Fruit fly (Drosophila melanogaster) whole organism, embryonic: Measurements from ENCODE around the gene Awh.

Experiments
- CG10431 ChIP-seq: fragments of 200-800 bp; sonication (Bioruptor generic); optimal IDR thresholded peaks from 3 replicates; lab custom pipeline; 2018; ENCODE audit warnings: missing biosample characterization, mild to moderate bottlenecking, missing genetic modification characterization
- CG12155 ChIP-seq: fragments of 200-800 bp; sonication (Bioruptor generic); optimal IDR thresholded peaks from 3 replicates; lab custom pipeline; 2016; ENCODE audit warnings: missing biosample characterization, missing genetic modification characterization
- CG13123 ChIP-seq: fragments of 200-800 bp; sonication (Bioruptor generic); optimal IDR thresholded peaks from 2 replicates; lab custom pipeline; 2016; ENCODE audit warnings: missing biosample characterization, missing genetic modification characterization
- CG13287 ChIP-seq: fragments of 200-800 bp; sonication (Bioruptor generic); IDR thresholded peaks from 2 replicates; pipeline ENCODE4 v1.3.6; 2022; ENCODE audit warnings: missing biosample characterization, missing genetic modification characterization; ENCODE audit not compliant: partially characterized antibody
- CG13775 ChIP-seq: fragments of 200-800 bp; sonication (Bioruptor generic); optimal IDR thresholded peaks from 3 replicates; lab custom pipeline; 2017; ENCODE audit warnings: missing biosample characterization, mild to moderate bottlenecking, missing genetic modification characterization
- CG14860 ChIP-seq: fragments of 200-800 bp; sonication (Bioruptor generic); IDR thresholded peaks from 3 replicates; pipeline ENCODE4 v1.3.6; 2022; ENCODE audit warnings: missing biosample characterization, missing genetic modification characterization; ENCODE audit not compliant: partially characterized antibody
- CG15073 ChIP-seq: fragments of 200-800 bp; sonication (Bioruptor generic); optimal IDR thresholded peaks from 2 replicates; lab custom pipeline; 2016; ENCODE audit warnings: missing biosample characterization, missing genetic modification characterization
- CG18011 ChIP-seq: fragments of 200-800 bp; sonication (Bioruptor generic); optimal IDR thresholded peaks from 2 replicates; lab custom pipeline; 2017; ENCODE audit warnings: missing biosample characterization, missing genetic modification characterization, mild to moderate bottlenecking, moderate library complexity, missing genotype
- CG30403 ChIP-seq: fragments of 200-800 bp; sonication (Bioruptor generic); optimal IDR thresholded peaks from 3 replicates; lab custom pipeline; 2016; ENCODE audit warnings: missing biosample characterization, missing genetic modification characterization
- CG3163 ChIP-seq: fragments of 200-800 bp; sonication (Bioruptor generic); optimal IDR thresholded peaks from 3 replicates; lab custom pipeline; 2016; ENCODE audit warnings: missing biosample characterization, missing genetic modification characterization
- CG32767 ChIP-seq: fragments of 200-800 bp; sonication (Bioruptor generic); IDR thresholded peaks from 2 replicates; pipeline ENCODE4 v1.3.6; 2022; ENCODE audit warnings: missing biosample characterization, missing genetic modification characterization
- CG33557 ChIP-seq: fragments of 200-800 bp; sonication (Bioruptor generic); optimal IDR thresholded peaks from 2 replicates; lab custom pipeline; 2019; ENCODE audit warnings: missing biosample characterization, mild to moderate bottlenecking, missing genetic modification characterization, moderate library complexity
- CG34224 ChIP-seq: fragments of 200-800 bp; sonication (Bioruptor generic); IDR thresholded peaks from 3 replicates; pipeline ENCODE4 v1.3.6; 2022; ENCODE audit warnings: missing biosample characterization, missing genetic modification characterization; ENCODE audit not compliant: partially characterized antibody
- CG4328 ChIP-seq: fragments of 200-800 bp; sonication (Bioruptor generic); optimal IDR thresholded peaks from 3 replicates; lab custom pipeline; 2017; ENCODE audit warnings: missing biosample characterization, missing genetic modification reagents, missing genetic modification characterization
- CG7372 ChIP-seq: fragments of 200-800 bp; sonication (Bioruptor generic); IDR thresholded peaks from 2 replicates; pipeline ENCODE4 v1.3.6; 2022; ENCODE audit warnings: missing biosample characterization, missing genetic modification characterization
- CG8359 ChIP-seq: fragments of 200-800 bp; sonication (Bioruptor generic); optimal IDR thresholded peaks from 2 replicates; lab custom pipeline; 2017; ENCODE audit warnings: missing biosample characterization, mild to moderate bottlenecking, missing genetic modification characterization, borderline replicate concordance
- CG8478 ChIP-seq: fragments of >200 bp; optimal IDR thresholded peaks from 2 replicates; lab custom pipeline; 2018
- Deaf1 ChIP-seq: fragments of 200-800 bp; optimal IDR thresholded peaks from 3 replicates; lab custom pipeline; 2019; ENCODE audit warnings: missing biosample characterization, mild to moderate bottlenecking, missing genetic modification characterization, moderate library complexity
- E2f1 ChIP-seq: fragments of 200-800 bp; sonication (Bioruptor generic); IDR thresholded peaks from 2 replicates; pipeline ENCODE4 v1.3.6; 2022; ENCODE audit warnings: missing biosample characterization, missing genetic modification characterization
- Eip74EF ChIP-seq, 2 experiments: fragments of 200-800 bp in 1 of 2; fragments of >200 bp in 1 of 2; sonication (Bioruptor generic) in 1 of 2; optimal IDR thresholded peaks; 2 replicates each; lab custom pipeline; 2017 to 2019; ENCODE audit warnings: missing biosample characterization in 2 of 2, missing genetic modification characterization in 2 of 2, mild to moderate bottlenecking in 1 of 2, moderate library complexity in 1 of 2
- Ets97D ChIP-seq: fragments of 200-800 bp; sonication (Bioruptor generic); optimal IDR thresholded peaks from 3 replicates; lab custom pipeline; 2016; ENCODE audit warnings: missing biosample characterization, missing genetic modification characterization
- Fer2 ChIP-seq: fragments of 200-800 bp; sonication (Bioruptor generic); optimal IDR thresholded peaks from 2 replicates; lab custom pipeline; 2018; ENCODE audit warnings: missing biosample characterization, mild to moderate bottlenecking, missing genetic modification characterization, moderate library complexity
- HHEX ChIP-seq: fragments of 200-800 bp; sonication (Bioruptor generic); optimal IDR thresholded peaks from 3 replicates; lab custom pipeline; 2017; ENCODE audit warnings: missing biosample characterization, mild to moderate bottlenecking, missing genetic modification characterization, missing genetic modification reagents
- Hr78 ChIP-seq, 2 experiments: fragments of 200-800 bp in 1 of 2; fragments of >200 bp in 1 of 2; sonication (Bioruptor generic) in 1 of 2; optimal IDR thresholded peaks; 2 replicates each; lab custom pipeline; 2017 to 2019; ENCODE audit warnings: missing biosample characterization in 2 of 2, missing genetic modification characterization in 2 of 2, mild to moderate bottlenecking in 1 of 2, moderate library complexity in 1 of 2
- Lim3 ChIP-seq: fragments of 200-800 bp; sonication (Bioruptor generic); IDR thresholded peaks from 2 replicates; pipeline ENCODE4 v1.3.6; 2022; ENCODE audit warnings: missing biosample characterization, missing genetic modification characterization
- MTF-1 ChIP-seq: fragments of 200-800 bp; sonication (Bioruptor generic); optimal IDR thresholded peaks from 2 replicates; lab custom pipeline; 2018; ENCODE audit warnings: missing biosample characterization, mild to moderate bottlenecking, missing genetic modification characterization, borderline replicate concordance
- Meics ChIP-seq: fragments of 200-800 bp; sonication (Bioruptor generic); optimal IDR thresholded peaks from 2 replicates; lab custom pipeline; 2017; ENCODE audit warnings: missing biosample characterization, mild to moderate bottlenecking, missing genetic modification characterization
- aop ChIP-seq: fragments of 200-800 bp; sonication (Bioruptor generic); IDR thresholded peaks from 2 replicates; pipeline ENCODE4 v1.3.6; 2022; ENCODE audit warnings: missing biosample characterization, missing genetic modification characterization
- chm ChIP-seq: fragments of 200-800 bp; sonication (Bioruptor generic); IDR thresholded peaks from 2 replicates; pipeline ENCODE4 v1.3.6; 2022; ENCODE audit warnings: missing biosample characterization, missing genetic modification characterization
- crc ChIP-seq: fragments of 200-800 bp; sonication (Bioruptor generic); optimal IDR thresholded peaks from 2 replicates; lab custom pipeline; 2016; ENCODE audit warnings: missing biosample characterization, missing genetic modification characterization
- dan ChIP-seq: fragments of 200-800 bp; sonication (Bioruptor generic); IDR thresholded peaks from 2 replicates; pipeline ENCODE4 v1.3.6; 2022; ENCODE audit warnings: missing biosample characterization, missing genetic modification characterization
- fd64A ChIP-seq: fragments of 200-800 bp; sonication (Bioruptor generic); optimal IDR thresholded peaks from 3 replicates; lab custom pipeline; 2018; ENCODE audit warnings: missing biosample characterization, mild to moderate bottlenecking, missing genetic modification characterization
- ftz-f1 ChIP-seq: fragments of 200-800 bp; sonication (Bioruptor generic); optimal IDR thresholded peaks from 2 replicates; lab custom pipeline; 2016; ENCODE audit warnings: missing biosample characterization, missing genetic modification characterization
- gcm2 ChIP-seq: fragments of 200-800 bp; sonication (Bioruptor generic); optimal IDR thresholded peaks from 2 replicates; lab custom pipeline; 2016; ENCODE audit warnings: missing biosample characterization, missing genetic modification characterization
- kay ChIP-seq: fragments of 200-800 bp; sonication (Bioruptor generic); optimal IDR thresholded peaks from 2 replicates; lab custom pipeline; 2016; ENCODE audit warnings: missing biosample characterization, missing genetic modification characterization
- lmd ChIP-seq: fragments of 200-800 bp; sonication (Bioruptor generic); IDR thresholded peaks from 2 replicates; pipeline ENCODE4 v1.3.6; 2022; ENCODE audit warnings: missing biosample characterization, missing genetic modification characterization
- mirr ChIP-seq: fragments of 200-800 bp; sonication (Bioruptor generic); optimal IDR thresholded peaks from 3 replicates; lab custom pipeline; 2018; ENCODE audit warnings: missing biosample characterization, mild to moderate bottlenecking, missing genetic modification characterization
- otp ChIP-seq: fragments of 200-800 bp; sonication (Bioruptor generic); IDR thresholded peaks from 3 replicates; pipeline ENCODE4, ENCODE4 v1.3.6; 2022; ENCODE audit warnings: missing biosample characterization, missing genetic modification characterization
- pfk ChIP-seq: fragments of 200-800 bp; sonication (Bioruptor generic); optimal IDR thresholded peaks from 2 replicates; lab custom pipeline; 2018; ENCODE audit warnings: missing biosample characterization, mild to moderate bottlenecking, missing genetic modification characterization, moderate library complexity
- pho ChIP-seq: fragments of 200-800 bp; sonication (Bioruptor generic); optimal IDR thresholded peaks from 2 replicates; lab custom pipeline; 2016; ENCODE audit warnings: missing biosample characterization, missing genetic modification characterization
- pnt ChIP-seq: fragments of 200-800 bp; sonication (Bioruptor generic); optimal IDR thresholded peaks from 3 replicates; lab custom pipeline; 2016; ENCODE audit warnings: missing biosample characterization, missing genetic modification characterization
- run ChIP-seq: fragments of 200-800 bp; sonication (Bioruptor generic); optimal IDR thresholded peaks from 3 replicates; lab custom pipeline; 2018; ENCODE audit warnings: missing biosample characterization, mild to moderate bottlenecking, missing genetic modification characterization
- schlank ChIP-seq: fragments of 200-800 bp; sonication (Bioruptor generic); optimal IDR thresholded peaks from 2 replicates; lab custom pipeline; 2018; ENCODE audit warnings: missing biosample characterization, mild to moderate bottlenecking, missing genetic modification characterization
- seq ChIP-seq: fragments of 200-800 bp; sonication (Bioruptor generic); IDR thresholded peaks from 2 replicates; pipeline ENCODE4 v1.3.6; 2022; ENCODE audit warnings: missing biosample characterization, missing genetic modification characterization
- stc ChIP-seq: fragments of 200-800 bp; sonication (Bioruptor generic); IDR thresholded peaks from 2 replicates; pipeline ENCODE4 v1.3.6; 2022; ENCODE audit warnings: missing biosample characterization, missing genetic modification characterization
- sug ChIP-seq: fragments of 200-800 bp; optimal IDR thresholded peaks from 2 replicates; lab custom pipeline; 2019; ENCODE audit warnings: missing biosample characterization, mild to moderate bottlenecking, missing genetic modification characterization, moderate library complexity
- trh ChIP-seq: fragments of 200-800 bp; sonication (Bioruptor generic); optimal IDR thresholded peaks from 2 replicates; lab custom pipeline; 2016; ENCODE audit warnings: missing biosample characterization, missing genetic modification characterization
- vvl ChIP-seq: fragments of 200-800 bp; sonication (Bioruptor generic); IDR thresholded peaks from 2 replicates; pipeline ENCODE4 v1.3.6; 2022; ENCODE audit warnings: missing biosample characterization, missing genetic modification characterization
- zen2 ChIP-seq: fragments of 200-800 bp; sonication (Bioruptor generic); IDR thresholded peaks from 3 replicates; pipeline ENCODE4 v1.3.6; 2022; ENCODE audit warnings: missing biosample characterization, missing genetic modification characterization; ENCODE audit not compliant: partially characterized antibody

Gene Awh

DNA sequence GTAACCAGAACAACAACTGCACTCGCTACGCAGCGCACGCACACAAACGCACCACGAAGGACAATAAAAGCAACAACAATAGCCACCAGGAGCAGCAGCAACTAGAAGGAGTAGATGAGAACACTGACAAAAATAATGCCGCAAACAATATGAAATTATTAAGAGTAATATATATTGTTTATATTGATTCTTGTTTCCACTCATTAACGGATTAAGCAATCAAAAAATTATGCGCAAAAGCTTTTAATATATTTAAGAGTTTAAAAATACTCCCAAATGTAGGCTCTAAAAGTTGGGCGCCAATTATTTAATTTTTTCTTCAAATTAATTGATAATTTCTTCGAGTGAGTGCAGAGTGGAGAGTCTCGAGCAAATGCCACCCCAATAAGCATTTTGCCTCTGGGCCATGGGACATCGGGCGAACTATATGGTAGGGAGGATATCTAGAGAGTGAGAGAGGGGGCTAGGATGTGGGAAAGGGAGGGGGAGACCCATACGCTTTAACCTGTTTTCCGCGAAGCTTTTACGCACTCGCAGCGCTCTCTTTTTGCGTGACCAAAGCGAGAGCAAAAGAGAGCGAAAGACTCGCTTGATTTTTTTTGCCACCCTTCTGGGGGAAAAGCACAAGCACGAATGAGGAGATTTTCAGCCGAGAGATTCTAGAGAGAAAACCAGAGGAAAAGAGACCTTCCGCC is 21.1 kb upstream of the Awh start, which contains the start of gene Rdh (continued):
- TF ChIP-seq Eip74EF (GFP tag; optimal IDR thresholded peaks at IDR 0.05; lab: Kevin White, UChicago) (peak in 1 of 2 experiments; percentile 70), schlank (peak; percentile 51), CG15073 (GFP tag; lab: Kevin White, UChicago) (no peak), aop (GFP tag; lab: Robert Waterston, UW) (no peak), CG10431 (GFP tag; lab: Kevin White, UChicago) (peak; percentile 51), CG4328 (GFP tag; lab: Kevin White, UChicago) (peak; percentile 86), otp (GFP tag; lab: Robert Waterston, UW) (no peak), chm (no peak), CG34224 (GFP tag; lab: Robert Waterston, UW) (peak; percentile 30; the same call in 1 of the 3 replicates), CG13123 (GFP tag; lab: Kevin White, UChicago) (peak; percentile 15), Ets97D (no peak), CG13287 (GFP tag; lab: Robert Waterston, UW) (peak; percentile 24; the same call in 1 of the 2 replicates), pho (GFP tag; lab: Kevin White, UChicago) (peak; percentile 21), CG18011 (GFP tag; lab: Kevin White, UChicago) (peak; percentile 29), gcm2 (GFP tag; lab: Kevin White, UChicago) (no peak), vvl (GFP tag; lab: Robert Waterston, UW) (peak; percentile 78), MTF-1 (GFP tag; lab: Kevin White, UChicago) (peak; percentile 29), pnt (GFP tag; lab: Kevin White, UChicago) (peak; percentile 14), lmd (peak; percentile 63), CG30403 (peak; percentile 83), Meics (GFP tag; lab: Kevin White, UChicago) (peak; percentile 87), CG13775 (peak; percentile 82), kay (peak; percentile 64), HHEX (GFP tag; lab: Kevin White, UChicago) (peak; percentile 84), dan (GFP tag; lab: Robert Waterston, UW) (no peak), Deaf1 (tag; lab: Kevin White, UChicago) (no peak), mirr (GFP tag; lab: Kevin White, UChicago) (peak; percentile 34), run (peak; percentile 57), CG33557 (peak; percentile 69), Lim3 (no peak), E2f1 (GFP tag; lab: Robert Waterston, UW) (no peak), crc (GFP tag; lab: Kevin White, UChicago) (no peak), sug (tag; lab: Kevin White, UChicago) (peak; percentile 84), ftz-f1 (GFP tag; lab: Kevin White, UChicago) (no peak), trh (peak; percentile 53), CG8478 (no peak), stc (GFP tag; lab: Robert Waterston, UW) (peak; percentile 56), pfk (GFP tag; lab: Kevin White, UChicago) (no peak), CG14860 (GFP tag; lab: Robert Waterston, UW) (no peak), CG3163 (GFP tag; lab: Kevin White, UChicago) (peak; percentile 10), Fer2 (tag; lab: Kevin White, UChicago) (peak; percentile 75), CG32767 (GFP tag; lab: Robert Waterston, UW) (no peak), zen2 (GFP tag; lab: Robert Waterston, UW) (no peak), CG12155 (GFP tag; lab: Kevin White, UChicago) (peak; percentile 58), fd64A (no peak), CG7372 (GFP tag; lab: Robert Waterston, UW) (0 out of 2 replicates have a peak, but pooled peaks have one; percentile 20), CG8359 (GFP tag; lab: Kevin White, UChicago) (peak; percentile 49), Hr78 (GFP tag; optimal IDR thresholded peaks at IDR 0.05; lab: Kevin White, UChicago) (no peak), seq (peak; percentile 35; the same call in 1 of the 2 replicates)
